Fruit fly (Drosophila melanogaster): Measurements from ENCODE around the gene yem.

yem gene

dm6 chr3R:29157418-29158398 is 35.0 kb upstream of the yem start, which contains the start of gene rdog (continued):
- TF ChIP-seq salr (GFP tag; optimal IDR thresholded peaks at IDR 0.05) (peak; percentile 37 to 89), CG6792 (GFP tag; optimal IDR thresholded peaks at IDR 0.05) (peak; percentile 88), CG10631 (GFP tag; optimal IDR thresholded peaks at IDR 0.05) (peak; percentile 85), Sox102F (GFP tag; optimal IDR thresholded peaks at IDR 0.05) (peak; percentile 90), CG7368 (GFP tag; optimal IDR thresholded peaks at IDR 0.05) (peak; percentile 50), Ets21C (GFP tag; optimal IDR thresholded peaks at IDR 0.05) (peak; percentile 78), Hr4 (GFP tag; optimal IDR thresholded peaks at IDR 0.05) (peak; percentile 88), svp (GFP tag) (peak; percentile 75), CG11294 (GFP tag; IDR thresholded peaks at IDR 0.05) (no peak), Eip93F (GFP tag; optimal IDR thresholded peaks at IDR 0.05) (no peak), Sox15 (GFP tag; optimal IDR thresholded peaks at IDR 0.05) (peak; percentile 74), OdsH (GFP tag; optimal IDR thresholded peaks at IDR 0.05) (peak; percentile 83), CG6808 (GFP tag; optimal IDR thresholded peaks at IDR 0.05) (peak; percentile 81), Sox14 (GFP tag; optimal IDR thresholded peaks at IDR 0.05) (peak; percentile 87), Eip75B (GFP tag; optimal IDR thresholded peaks at IDR 0.05) (peak; percentile 89), Hr38 (GFP tag; optimal IDR thresholded peaks at IDR 0.05) (no peak), CG15336 (GFP tag; IDR thresholded peaks at IDR 0.05) (peak; percentile 73), Hr39 (GFP tag; optimal IDR thresholded peaks at IDR 0.05) (peak; percentile 89), topi (GFP tag; optimal IDR thresholded peaks at IDR 0.05) (peak; percentile 77), dsx (GFP tag; optimal IDR thresholded peaks at IDR 0.05; ENCODE audit: poor library complexity, severe bottlenecking) (peak; percentile 61), achi (GFP tag; optimal IDR thresholded peaks at IDR 0.05) (peak; percentile 82), CG6854 (GFP tag; optimal IDR thresholded peaks at IDR 0.05) (peak; percentile 78), CG6163 (GFP tag; IDR thresholded peaks at IDR 0.05) (no peak), Lpt (GFP tag; optimal IDR thresholded peaks at IDR 0.05) (peak; percentile 41), CG34406 (GFP tag; optimal IDR thresholded peaks at IDR 0.05) (peak; percentile 78), fd85E (GFP tag; optimal IDR thresholded peaks at IDR 0.05) (no peak), CG11762 (GFP tag; optimal IDR thresholded peaks at IDR 0.05; ENCODE audit: insufficient read depth) (peak; percentile 74), Gug (GFP tag; IDR thresholded peaks at IDR 0.05) (peak; percentile 46), Smox (GFP tag; optimal IDR thresholded peaks at IDR 0.05) (peak; percentile 85), CG11902 (GFP tag; optimal IDR thresholded peaks at IDR 0.05) (peak; percentile 73)

- TF ChIP-seq CG11762 (GFP tag; optimal IDR thresholded peaks at IDR 0.05; ENCODE audit: insufficient read depth) (no peak), Met (GFP tag; optimal IDR thresholded peaks at IDR 0.05) (no peak), CG34406 (GFP tag; optimal IDR thresholded peaks at IDR 0.05) (no peak), Sox15 (GFP tag; optimal IDR thresholded peaks at IDR 0.05) (no peak), CG10631 (GFP tag; optimal IDR thresholded peaks at IDR 0.05) (no peak), pdm3 (GFP tag; optimal IDR thresholded peaks at IDR 0.05) (no peak), CG3032 (tag; optimal IDR thresholded peaks at IDR 0.05) (peak; percentile 25), ss (GFP tag; optimal IDR thresholded peaks at IDR 0.05) (peak in 1 of 2 experiments; percentile 13), CG11294 (GFP tag; IDR thresholded peaks at IDR 0.05) (no peak), CG15336 (GFP tag; IDR thresholded peaks at IDR 0.05) (no peak), Hr39 (GFP tag; optimal IDR thresholded peaks at IDR 0.05) (peak; percentile 15), CG11902 (GFP tag; optimal IDR thresholded peaks at IDR 0.05) (peak; percentile 17), dsx (GFP tag; optimal IDR thresholded peaks at IDR 0.05; ENCODE audit: poor library complexity, severe bottlenecking) (no peak), CG6854 (GFP tag; optimal IDR thresholded peaks at IDR 0.05) (no peak), eg (GFP tag; IDR thresholded peaks at IDR 0.05) (no peak), Blimp-1 (GFP tag; optimal IDR thresholded peaks at IDR 0.05) (no peak), esn (GFP tag; optimal IDR thresholded peaks at IDR 0.05) (peak; percentile 64), Eip78C (GFP tag) (peak; percentile 44), CG6792 (GFP tag; optimal IDR thresholded peaks at IDR 0.05) (peak; percentile 23), Eip75B (GFP tag; optimal IDR thresholded peaks at IDR 0.05) (peak; percentile 32), Sox102F (GFP tag; optimal IDR thresholded peaks at IDR 0.05) (no peak), CG8119 (GFP tag; IDR thresholded peaks at IDR 0.05) (no peak), Ets21C (GFP tag; optimal IDR thresholded peaks at IDR 0.05) (no peak), achi (GFP tag; optimal IDR thresholded peaks at IDR 0.05) (peak; percentile 19), vri (GFP tag; optimal IDR thresholded peaks at IDR 0.05) (no peak), fkh (GFP tag; optimal IDR thresholded peaks at IDR 0.05) (peak; percentile 22), CG8632 (GFP tag; optimal IDR thresholded peaks at IDR 0.05) (no peak), salr (GFP tag; optimal IDR thresholded peaks at IDR 0.05) (no peak), CG1621 (tag; optimal IDR thresholded peaks at IDR 0.05) (peak; percentile 1), CG32006 (GFP tag; optimal IDR thresholded peaks at IDR 0.05) (no peak), CG16779 (tag; optimal IDR thresholded peaks at IDR 0.05) (no peak), CG6163 (GFP tag; IDR thresholded peaks at IDR 0.05) (no peak), CG7368 (GFP tag; optimal IDR thresholded peaks at IDR 0.05) (no peak)
These were observed 30.5 kb upstream of the yem start, which contains the start of the genes Slbp and Rpn2 for dm6 chr3R:29153197-29153644. Gene Slbp (minus strand): TSS chr3R:29153266. Gene Rpn2 (plus strand): TSS chr3R:29153524.
